1 fruit fly cellular context compared by ENCODE assay signal in the genomic region with DNA sequence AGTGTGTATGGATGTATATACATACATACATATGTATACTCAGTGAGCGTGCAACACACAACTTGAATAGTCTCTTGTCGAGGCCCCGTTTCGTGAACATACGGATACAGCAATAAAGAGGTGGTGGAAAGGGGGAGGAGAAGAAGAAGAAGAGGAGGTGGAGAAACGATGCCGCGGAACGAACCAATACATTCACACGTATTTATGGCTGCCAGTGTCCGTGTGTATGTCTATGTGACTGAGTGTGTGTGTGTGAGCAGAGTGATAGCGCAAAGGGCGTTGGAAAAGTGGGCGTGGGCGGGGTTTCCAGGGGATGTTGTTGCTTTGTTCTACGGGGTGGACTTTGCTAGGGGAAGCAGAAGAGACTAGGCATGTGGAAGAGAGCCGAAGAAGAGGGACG.
TF ChIP-seq lines count a peak whose summit lies in the region.

No protein-coding gene starts in this region.

TF ChIP-seq in whole organism, embryonic, 481 proteins besides CTCF, POLR2A, EP300 and RAD21 (continued from another document and continues in another):
- TF ChIP-seq CG31365 (tag; optimal IDR thresholded peaks at IDR 0.05; lab: Kevin White, UChicago), result peak; percentile 4
- no peak for TF ChIP-seq CG17568 (GFP tag; optimal IDR thresholded peaks at IDR 0.05; lab: Kevin White, UChicago)
- no peak for TF ChIP-seq esg (GFP tag; conservative IDR thresholded peaks at IDR 0.05; lab: Robert Waterston, UW)
- peak; percentile 21 for TF ChIP-seq wek (GFP tag; optimal IDR thresholded peaks at IDR 0.05; lab: Kevin White, UChicago)
- TF ChIP-seq E2f1 (GFP tag; IDR thresholded peaks at IDR 0.05; lab: Robert Waterston, UW), result no peak
- TF ChIP-seq CG7786 (GFP tag; optimal IDR thresholded peaks at IDR 0.05; lab: Kevin White, UChicago), result no peak
- TF ChIP-seq HmgZ (tag; optimal IDR thresholded peaks at IDR 0.05; lab: Kevin White, UChicago), result peak; percentile 46
- TF ChIP-seq bowl (GFP tag; IDR thresholded peaks at IDR 0.05; lab: Robert Waterston, UW), result no peak
- no peak for TF ChIP-seq so (GFP tag; IDR thresholded peaks at IDR 0.05; lab: Robert Waterston, UW)
- no peak for TF ChIP-seq CG3838 (GFP tag; optimal IDR thresholded peaks at IDR 0.05; lab: Kevin White, UChicago)
- TF ChIP-seq Rfx (GFP tag; IDR thresholded peaks at IDR 0.05; lab: Robert Waterston, UW), result 0 out of 2 replicates have a peak, but pooled peaks have one; percentile 25
- TF ChIP-seq ara (GFP tag; IDR thresholded peaks at IDR 0.05; lab: Robert Waterston, UW), result no peak
- peak; percentile 18; the same call in 1 of the 3 replicates for TF ChIP-seq CG34422 (GFP tag; IDR thresholded peaks at IDR 0.05; lab: Robert Waterston, UW)
- TF ChIP-seq CG15514 (GFP tag; optimal IDR thresholded peaks at IDR 0.05; lab: Kevin White, UChicago), result peak; percentile 3
- peak; percentile 67 for TF ChIP-seq chn (GFP tag; optimal IDR thresholded peaks at IDR 0.05; lab: Kevin White, UChicago)
- no peak for TF ChIP-seq Awh (GFP tag; IDR thresholded peaks at IDR 0.05; lab: Robert Waterston, UW)
- TF ChIP-seq Camta (GFP tag; optimal IDR thresholded peaks at IDR 0.05; lab: Kevin White, UChicago), result no peak
- TF ChIP-seq CG4404 (GFP tag; IDR thresholded peaks at IDR 0.05; lab: Robert Waterston, UW), result no peak
- no peak for TF ChIP-seq CG1647 (GFP tag; optimal IDR thresholded peaks at IDR 0.05; lab: Kevin White, UChicago)
- peak; percentile 36 for TF ChIP-seq sens (GFP tag; lab: Kevin White, UChicago)
- peak; percentile 89 for TF ChIP-seq Deaf1 (tag; optimal IDR thresholded peaks at IDR 0.05; lab: Kevin White, UChicago)
- no peak for TF ChIP-seq HmgD (GFP tag; optimal IDR thresholded peaks at IDR 0.05; lab: Kevin White, UChicago)
- peak; percentile 90 for TF ChIP-seq kni (GFP tag; optimal IDR thresholded peaks at IDR 0.05; lab: Kevin White, UChicago)
- no peak for TF ChIP-seq jing (GFP tag; optimal IDR thresholded peaks at IDR 0.05; lab: Kevin White, UChicago)
- TF ChIP-seq CG10565 (GFP tag; optimal IDR thresholded peaks at IDR 0.05; lab: Kevin White, UChicago), result no peak
- TF ChIP-seq CG18764 (GFP tag; optimal IDR thresholded peaks at IDR 0.05; lab: Kevin White, UChicago), result no peak
- peak; percentile 42; the same call in 1 of the 3 replicates for TF ChIP-seq ci (GFP tag; IDR thresholded peaks at IDR 0.05; lab: Robert Waterston, UW)
- peak; percentile 100 for TF ChIP-seq CG1233 (GFP tag; optimal IDR thresholded peaks at IDR 0.05; lab: Kevin White, UChicago)
- peak; percentile 65 for TF ChIP-seq CG15479 (GFP tag; optimal IDR thresholded peaks at IDR 0.05; lab: Kevin White, UChicago)
- no peak for TF ChIP-seq Gug (GFP tag; IDR thresholded peaks at IDR 0.05; lab: Robert Waterston, UW)
- no peak for TF ChIP-seq trem (tag; optimal IDR thresholded peaks at IDR 0.05; lab: Kevin White, UChicago)
- no peak for TF ChIP-seq jumu (GFP tag; optimal IDR thresholded peaks at IDR 0.05; lab: Kevin White, UChicago)
- no peak for TF ChIP-seq bcd (GFP tag; optimal IDR thresholded peaks at IDR 0.05; lab: Kevin White, UChicago)
- TF ChIP-seq z (GFP tag; IDR thresholded peaks at IDR 0.05; lab: Robert Waterston, UW), result no peak
- peak; percentile 45 for TF ChIP-seq CG8924 (tag; optimal IDR thresholded peaks at IDR 0.05; lab: Kevin White, UChicago)
- no peak for TF ChIP-seq BtbVII (GFP tag; optimal IDR thresholded peaks at IDR 0.05; lab: Kevin White, UChicago)
- TF ChIP-seq bigmax (GFP tag; optimal IDR thresholded peaks at IDR 0.05; lab: Kevin White, UChicago), result peak; percentile 8
- peak; percentile 85 for TF ChIP-seq crol (GFP tag; IDR thresholded peaks at IDR 0.05; lab: Robert Waterston, UW)
- TF ChIP-seq seq (GFP tag; IDR thresholded peaks at IDR 0.05; lab: Robert Waterston, UW), result peak; percentile 38; the same call in 1 of the 2 replicates
- peak; percentile 22 for TF ChIP-seq ftz-f1 (GFP tag; optimal IDR thresholded peaks at IDR 0.05; lab: Kevin White, UChicago)
- no peak for TF ChIP-seq Dip3 (GFP tag; optimal IDR thresholded peaks at IDR 0.05; lab: Kevin White, UChicago)
- TF ChIP-seq Adf1 (GFP tag; IDR thresholded peaks at IDR 0.05; lab: Robert Waterston, UW), result peak; percentile 70; the same call in 1 of the 2 replicates
- TF ChIP-seq pzg (GFP tag; optimal IDR thresholded peaks at IDR 0.05; lab: Kevin White, UChicago), result peak; percentile 10
- peak; percentile 26 for TF ChIP-seq sd (tag; optimal IDR thresholded peaks at IDR 0.05; lab: Kevin White, UChicago)
- TF ChIP-seq h (optimal IDR thresholded peaks at IDR 0.05; lab: Kevin White, UChicago), result no peak
- TF ChIP-seq CG9817 (tag; optimal IDR thresholded peaks at IDR 0.05; lab: Kevin White, UChicago), result no peak
- no peak for TF ChIP-seq CG14667 (GFP tag; IDR thresholded peaks at IDR 0.05; lab: Robert Waterston, UW)
- TF ChIP-seq ATbp (GFP tag; optimal IDR thresholded peaks at IDR 0.05; lab: Kevin White, UChicago), result no peak
- no peak for TF ChIP-seq knrl (GFP tag; IDR thresholded peaks at IDR 0.05; lab: Robert Waterston, UW; ENCODE audit: partially characterized antibody)
- TF ChIP-seq CG10274 (GFP tag; optimal IDR thresholded peaks at IDR 0.05; lab: Kevin White, UChicago), result no peak
- no peak for TF ChIP-seq Kr (GFP tag; optimal IDR thresholded peaks at IDR 0.05; lab: Kevin White, UChicago)
- TF ChIP-seq CG4820 (GFP tag; optimal IDR thresholded peaks at IDR 0.05; lab: Kevin White, UChicago), result no peak
- TF ChIP-seq CG10543 (GFP tag; optimal IDR thresholded peaks at IDR 0.05; lab: Kevin White, UChicago), result peak; percentile 91
- TF ChIP-seq row (GFP tag; IDR thresholded peaks at IDR 0.05; lab: Robert Waterston, UW), result peak; percentile 34; the same call in 1 of the 3 replicates
- no peak for TF ChIP-seq Max (GFP tag; optimal IDR thresholded peaks at IDR 0.05; lab: Kevin White, UChicago)
- TF ChIP-seq CG18476 (GFP tag; optimal IDR thresholded peaks at IDR 0.05; lab: Kevin White, UChicago), result no peak
- TF ChIP-seq CG1832 (GFP tag; optimal IDR thresholded peaks at IDR 0.05; lab: Kevin White, UChicago), result no peak
- peak; percentile 66; the same call in 1 of the 2 replicates for TF ChIP-seq CG32767 (GFP tag; IDR thresholded peaks at IDR 0.05; lab: Robert Waterston, UW)
- no peak for TF ChIP-seq insv (GFP tag; optimal IDR thresholded peaks at IDR 0.05; lab: Kevin White, UChicago)
- no peak for TF ChIP-seq zen2 (GFP tag; IDR thresholded peaks at IDR 0.05; lab: Robert Waterston, UW; ENCODE audit: partially characterized antibody)
- no peak for TF ChIP-seq CG12104 (GFP tag; optimal IDR thresholded peaks at IDR 0.05; lab: Kevin White, UChicago)
- no peak for TF ChIP-seq HLH3B (GFP tag; IDR thresholded peaks at IDR 0.05; lab: Robert Waterston, UW)
- no peak for TF ChIP-seq tup (GFP tag; optimal IDR thresholded peaks at IDR 0.05; lab: Kevin White, UChicago)
- no peak for TF ChIP-seq CG31388 (GFP tag; optimal IDR thresholded peaks at IDR 0.05; lab: Kevin White, UChicago)
- TF ChIP-seq GATAe (GFP tag; conservative IDR thresholded peaks at IDR 0.05; lab: Robert Waterston, UW), result no peak
- TF ChIP-seq CG6765 (GFP tag; optimal IDR thresholded peaks at IDR 0.05; lab: Kevin White, UChicago), result no peak
- TF ChIP-seq Rx (GFP tag; IDR thresholded peaks at IDR 0.05; lab: Robert Waterston, UW), result no peak
- TF ChIP-seq CG33557 (GFP tag; optimal IDR thresholded peaks at IDR 0.05; lab: Kevin White, UChicago), result peak; percentile 5
- TF ChIP-seq vvl (GFP tag; IDR thresholded peaks at IDR 0.05; lab: Robert Waterston, UW), result peak; percentile 56; the same call in 1 of the 2 replicates
- peak; percentile 77 for TF ChIP-seq CG34376 (GFP tag; optimal IDR thresholded peaks at IDR 0.05; lab: Kevin White, UChicago)
- TF ChIP-seq CG5953 (GFP tag; IDR thresholded peaks at IDR 0.05; lab: Robert Waterston, UW), result no peak
- TF ChIP-seq CG6854 (GFP tag; optimal IDR thresholded peaks at IDR 0.05; lab: Kevin White, UChicago), result no peak
- TF ChIP-seq TFAM (GFP tag; optimal IDR thresholded peaks at IDR 0.05; lab: Kevin White, UChicago), result no peak
- TF ChIP-seq rib (GFP tag; IDR thresholded peaks at IDR 0.05; lab: Robert Waterston, UW), result peak; percentile 75
- no peak for TF ChIP-seq CG14965 (GFP tag; optimal IDR thresholded peaks at IDR 0.05; lab: Kevin White, UChicago; ENCODE audit: borderline replicate concordance)
- no peak for TF ChIP-seq ems (GFP tag; optimal IDR thresholded peaks at IDR 0.05; lab: Kevin White, UChicago)
- peak; percentile 19; the same call in 1 of the 2 replicates for TF ChIP-seq CG14014 (GFP tag; IDR thresholded peaks at IDR 0.05; lab: Robert Waterston, UW)
- TF ChIP-seq CG8290 (GFP tag; optimal IDR thresholded peaks at IDR 0.05; lab: Kevin White, UChicago), result no peak
- TF ChIP-seq CG8290 (tag; optimal IDR thresholded peaks at IDR 0.05; lab: Kevin White, UChicago), result peak; percentile 37 to 80
- TF ChIP-seq CG11696 (GFP tag; IDR thresholded peaks at IDR 0.05; lab: Robert Waterston, UW), result no peak
- TF ChIP-seq CG1529 (GFP tag; optimal IDR thresholded peaks at IDR 0.05; lab: Kevin White, UChicago), result no peak
- TF ChIP-seq disco-r (GFP tag; optimal IDR thresholded peaks at IDR 0.05; lab: Kevin White, UChicago), result no peak
- no peak for TF ChIP-seq CG6791 (GFP tag; IDR thresholded peaks at IDR 0.05; lab: Robert Waterston, UW; ENCODE audit: partially characterized antibody)
- 0 out of 3 replicates have a peak, but pooled peaks have one; percentile 40 for TF ChIP-seq CG6175 (GFP tag; IDR thresholded peaks at IDR 0.05; lab: Robert Waterston, UW)
- peak; percentile 0 for TF ChIP-seq oc (tag; optimal IDR thresholded peaks at IDR 0.05; lab: Kevin White, UChicago)
- TF ChIP-seq ash1 (GFP tag; optimal IDR thresholded peaks at IDR 0.05; lab: Kevin White, UChicago), result peak; percentile 87
- no peak for TF ChIP-seq Elba2 (GFP tag; optimal IDR thresholded peaks at IDR 0.05; lab: Kevin White, UChicago)
- TF ChIP-seq chinmo (GFP tag; IDR thresholded peaks at IDR 0.05; lab: Robert Waterston, UW; ENCODE audit: partially characterized antibody), result peak; percentile 88; the same call in 3 of the 4 replicates
- no peak for TF ChIP-seq otp (GFP tag; IDR thresholded peaks at IDR 0.05; lab: Robert Waterston, UW)
- TF ChIP-seq CG10209 (GFP tag; optimal IDR thresholded peaks at IDR 0.05; lab: Kevin White, UChicago), result no peak
- TF ChIP-seq pros (GFP tag; optimal IDR thresholded peaks at IDR 0.05; lab: Kevin White, UChicago), result peak; percentile 98
- TF ChIP-seq dysf (GFP tag; IDR thresholded peaks at IDR 0.05; lab: Robert Waterston, UW), result no peak
- TF ChIP-seq CG7556 (GFP tag; optimal IDR thresholded peaks at IDR 0.05; lab: Kevin White, UChicago), result no peak
- peak; percentile 92 for TF ChIP-seq CG13894 (tag; optimal IDR thresholded peaks at IDR 0.05; lab: Kevin White, UChicago)
- peak; percentile 50 for TF ChIP-seq twi (tag; optimal IDR thresholded peaks at IDR 0.05; lab: Kevin White, UChicago)
- TF ChIP-seq MTF-1 (GFP tag; optimal IDR thresholded peaks at IDR 0.05; lab: Kevin White, UChicago; ENCODE audit: borderline replicate concordance), result no peak
- no peak for TF ChIP-seq Jarid2 (GFP tag; optimal IDR thresholded peaks at IDR 0.05; lab: Kevin White, UChicago)
- TF ChIP-seq lbe (GFP tag; optimal IDR thresholded peaks at IDR 0.05; lab: Kevin White, UChicago), result no peak
- TF ChIP-seq CG3847 (GFP tag; IDR thresholded peaks at IDR 0.05; lab: Robert Waterston, UW), result no peak
- peak; percentile 93 for TF ChIP-seq cg (GFP tag; optimal IDR thresholded peaks at IDR 0.05; lab: Kevin White, UChicago)
- TF ChIP-seq CG5180 (GFP tag; optimal IDR thresholded peaks at IDR 0.05; lab: Kevin White, UChicago), result peak; percentile 34
- no peak for TF ChIP-seq NC2β (GFP tag; optimal IDR thresholded peaks at IDR 0.05; lab: Kevin White, UChicago)
- peak; percentile 28; the same call in 1 of the 2 replicates for TF ChIP-seq CG32532 (GFP tag; IDR thresholded peaks at IDR 0.05; lab: Robert Waterston, UW)
- no peak for TF ChIP-seq CG6272 (GFP tag; IDR thresholded peaks at IDR 0.05; lab: Robert Waterston, UW)
- no peak for TF ChIP-seq sna (GFP tag; IDR thresholded peaks at IDR 0.05; lab: Robert Waterston, UW; ENCODE audit: partially characterized antibody)
- no peak for TF ChIP-seq trh (GFP tag; optimal IDR thresholded peaks at IDR 0.05; lab: Kevin White, UChicago)
- no peak for TF ChIP-seq bab2 (GFP tag; optimal IDR thresholded peaks at IDR 0.05; lab: Kevin White, UChicago)
- no peak for TF ChIP-seq Mrtf (GFP tag; IDR thresholded peaks at IDR 0.05; lab: Robert Waterston, UW)
- TF ChIP-seq dmrt99B (tag; optimal IDR thresholded peaks at IDR 0.05; lab: Kevin White, UChicago), result no peak
- TF ChIP-seq Ada2b (GFP tag; IDR thresholded peaks at IDR 0.05; lab: Robert Waterston, UW), result no peak
- no peak for TF ChIP-seq ind (GFP tag; optimal IDR thresholded peaks at IDR 0.05; lab: Kevin White, UChicago)
- no peak for TF ChIP-seq NK7.1 (GFP tag; optimal IDR thresholded peaks at IDR 0.05; lab: Kevin White, UChicago)
- TF ChIP-seq CG8765 (GFP tag; IDR thresholded peaks at IDR 0.05; lab: Robert Waterston, UW), result no peak
- no peak for TF ChIP-seq B-H1 (GFP tag; IDR thresholded peaks at IDR 0.05; lab: Robert Waterston, UW)
- peak; percentile 26 for TF ChIP-seq gro (GFP tag; optimal IDR thresholded peaks at IDR 0.05; lab: Kevin White, UChicago)
- TF ChIP-seq CG18599 (GFP tag; optimal IDR thresholded peaks at IDR 0.05; lab: Kevin White, UChicago), result peak; percentile 39
- TF ChIP-seq CG16779 (GFP tag; IDR thresholded peaks at IDR 0.05; lab: Robert Waterston, UW), result no peak
- TF ChIP-seq CG16863 (GFP tag; optimal IDR thresholded peaks at IDR 0.05; lab: Kevin White, UChicago), result no peak
- peak; percentile 24 for TF ChIP-seq CG3163 (GFP tag; optimal IDR thresholded peaks at IDR 0.05; lab: Kevin White, UChicago)
- TF ChIP-seq tio (GFP tag; optimal IDR thresholded peaks at IDR 0.05; lab: Kevin White, UChicago), result no peak
- peak; percentile 93 for TF ChIP-seq CG17385 (GFP tag; optimal IDR thresholded peaks at IDR 0.05; lab: Kevin White, UChicago)
- TF ChIP-seq Fer1 (GFP tag; optimal IDR thresholded peaks at IDR 0.05; lab: Kevin White, UChicago), result peak; percentile 3
- no peak for TF ChIP-seq inv (GFP tag; IDR thresholded peaks at IDR 0.05; lab: Robert Waterston, UW; ENCODE audit: partially characterized antibody)
- TF ChIP-seq dm (GFP tag; optimal IDR thresholded peaks at IDR 0.05; lab: Kevin White, UChicago), result no peak
- TF ChIP-seq hbn (GFP tag; IDR thresholded peaks at IDR 0.05; lab: Robert Waterston, UW; ENCODE audit: partially characterized antibody), result no peak
- TF ChIP-seq maf-S (GFP tag; optimal IDR thresholded peaks at IDR 0.05; lab: Kevin White, UChicago), result no peak
- no peak for TF ChIP-seq ken (GFP tag; IDR thresholded peaks at IDR 0.05; lab: Robert Waterston, UW)
- TF ChIP-seq CG7928 (GFP tag; optimal IDR thresholded peaks at IDR 0.05; lab: Kevin White, UChicago), result no peak
- TF ChIP-seq MBD-R2 (GFP tag; IDR thresholded peaks at IDR 0.05; lab: Robert Waterston, UW), result no peak
- TF ChIP-seq NC2α (GFP tag; optimal IDR thresholded peaks at IDR 0.05; lab: Kevin White, UChicago), result no peak
